Fruit fly (Drosophila melanogaster) whole organism, prepupa: ENCODE results near the gene CG13247.

Experiments used
- Blimp-1 ChIP-seq: fragments of 200-800 bp; sonication (Bioruptor generic); optimal IDR thresholded peaks from 3 replicates; lab custom pipeline; 2017; ENCODE audit warnings: missing biosample characterization, missing genetic modification characterization, mild to moderate bottlenecking, moderate library complexity, missing genetic modification reagents
- CG10669 ChIP-seq: fragments of 200-800 bp; sonication (Bioruptor generic); optimal IDR thresholded peaks from 3 replicates; lab custom pipeline; 2018; ENCODE audit warnings: missing biosample characterization, mild to moderate bottlenecking, missing genetic modification characterization, moderate library complexity
- CG11294 ChIP-seq: fragments of 200-800 bp; sonication (Bioruptor generic); IDR thresholded peaks from 2 replicates; pipeline ENCODE4 v1.3.6; 2022; ENCODE audit warnings: missing biosample characterization, missing genetic modification characterization
- CG1621 ChIP-seq: fragments of 200-800 bp; sonication (Bioruptor generic); optimal IDR thresholded peaks from 3 replicates; lab custom pipeline; 2018; ENCODE audit warnings: missing biosample characterization, mild to moderate bottlenecking, missing genetic modification characterization
- CG31627 ChIP-seq: fragments of 200-800 bp; sonication (Bioruptor generic); optimal IDR thresholded peaks from 3 replicates; lab custom pipeline; 2016; ENCODE audit warnings: missing biosample characterization, missing genetic modification characterization
- CG32006 ChIP-seq: fragments of 200-800 bp; sonication (Bioruptor generic); optimal IDR thresholded peaks from 3 replicates; lab custom pipeline; 2017; ENCODE audit warnings: missing biosample characterization, mild to moderate bottlenecking, missing genetic modification characterization
- CG4318 ChIP-seq: fragments of 200-800 bp; sonication (Bioruptor generic); optimal IDR thresholded peaks from 3 replicates; lab custom pipeline; 2017; ENCODE audit warnings: missing biosample characterization, mild to moderate bottlenecking, missing genetic modification characterization
- CG6792 ChIP-seq: fragments of 200-800 bp; sonication (Bioruptor generic); optimal IDR thresholded peaks from 3 replicates; lab custom pipeline; 2016; ENCODE audit warnings: missing biosample characterization, missing genetic modification characterization
- CG6808 ChIP-seq: fragments of 200-800 bp; sonication (Bioruptor generic); optimal IDR thresholded peaks from 3 replicates; lab custom pipeline; 2017; ENCODE audit warnings: missing biosample characterization, missing genetic modification characterization, mild to moderate bottlenecking, moderate library complexity, missing genetic modification reagents
- CG6854 ChIP-seq: fragments of 200-800 bp; sonication (Bioruptor generic); optimal IDR thresholded peaks from 2 replicates; lab custom pipeline; 2017; ENCODE audit warnings: missing biosample characterization, mild to moderate bottlenecking, missing genetic modification characterization
- CG7368 ChIP-seq: fragments of 200-800 bp; sonication (Bioruptor generic); optimal IDR thresholded peaks from 3 replicates; lab custom pipeline; 2016; ENCODE audit warnings: missing biosample characterization, missing genetic modification characterization
- CG8319 ChIP-seq: fragments of 200-800 bp; sonication (Bioruptor generic); optimal IDR thresholded peaks from 3 replicates; lab custom pipeline; 2016; ENCODE audit warnings: missing biosample characterization, missing genetic modification characterization
- CG9139 ChIP-seq: fragments of 200-800 bp; sonication (Bioruptor generic); optimal IDR thresholded peaks from 3 replicates; lab custom pipeline; 2017; ENCODE audit warnings: missing biosample characterization, mild to moderate bottlenecking, missing genetic modification characterization
- Eip78C ChIP-seq: fragments of 200-800 bp; sonication (Bioruptor generic); peaks from one replicate; lab custom pipeline; 2016; ENCODE audit warnings: missing biosample characterization, missing genetic modification characterization
- Ets21C ChIP-seq: fragments of 200-800 bp; sonication (Bioruptor generic); optimal IDR thresholded peaks from 3 replicates; lab custom pipeline; 2016; ENCODE audit warnings: missing biosample characterization, missing genetic modification characterization
- Ets96B ChIP-seq: fragments of 200-800 bp; optimal IDR thresholded peaks from 2 replicates; lab custom pipeline; 2019; ENCODE audit warnings: missing biosample characterization, mild to moderate bottlenecking, missing genetic modification characterization, moderate library complexity
- Hr38 ChIP-seq: sonication (Bioruptor generic); optimal IDR thresholded peaks from 2 replicates; lab custom pipeline; 2016; ENCODE audit warnings: missing biosample characterization, missing genetic modification characterization
- Hr39 ChIP-seq: fragments of 200-800 bp; sonication (Bioruptor generic); optimal IDR thresholded peaks from 2 replicates; lab custom pipeline; 2016; ENCODE audit warnings: missing biosample characterization, missing genetic modification characterization
- Hr4 ChIP-seq: fragments of 200-800 bp; sonication (Bioruptor generic); optimal IDR thresholded peaks from 3 replicates; lab custom pipeline; 2016; ENCODE audit warnings: missing biosample characterization, missing genetic modification characterization
- Lpt ChIP-seq: fragments of 200-800 bp; sonication (Bioruptor generic); optimal IDR thresholded peaks from 3 replicates; lab custom pipeline; 2016; ENCODE audit warnings: missing biosample characterization, missing genetic modification characterization
- Met ChIP-seq: fragments of 200-800 bp; sonication (Bioruptor generic); optimal IDR thresholded peaks from 3 replicates; lab custom pipeline; 2016; ENCODE audit warnings: missing biosample characterization, missing genetic modification characterization
- OdsH ChIP-seq: fragments of 200-800 bp; sonication (Bioruptor generic); optimal IDR thresholded peaks from 3 replicates; lab custom pipeline; 2016; ENCODE audit warnings: missing biosample characterization, missing genetic modification characterization
- Smox ChIP-seq: fragments of 200-800 bp; sonication (Bioruptor generic); optimal IDR thresholded peaks from 3 replicates; lab custom pipeline; 2016; ENCODE audit warnings: missing biosample characterization, missing genetic modification characterization
- Sox102F ChIP-seq: fragments of 200-800 bp; sonication (Bioruptor generic); optimal IDR thresholded peaks from 2 replicates; lab custom pipeline; 2016; ENCODE audit warnings: missing biosample characterization, mild to moderate bottlenecking, missing genetic modification characterization
- Sox14 ChIP-seq: fragments of 200-800 bp; sonication (Bioruptor generic); optimal IDR thresholded peaks from 3 replicates; lab custom pipeline; 2016; ENCODE audit warnings: missing biosample characterization, missing genetic modification characterization
- achi ChIP-seq: fragments of 200-800 bp; sonication (Bioruptor generic); optimal IDR thresholded peaks from 3 replicates; lab custom pipeline; 2016; ENCODE audit warnings: missing biosample characterization, missing genetic modification characterization
- cyc ChIP-seq: fragments of 200-800 bp; sonication (Bioruptor generic); optimal IDR thresholded peaks from 3 replicates; lab custom pipeline; 2016; ENCODE audit warnings: missing biosample characterization, missing genetic modification characterization
- dac ChIP-seq: fragments of 200-800 bp; sonication (Bioruptor generic); optimal IDR thresholded peaks from 2 replicates; lab custom pipeline; 2017; ENCODE audit warnings: missing biosample characterization, mild to moderate bottlenecking, missing genetic modification characterization
- dsx ChIP-seq: fragments of 200-800 bp; optimal IDR thresholded peaks from 3 replicates; lab custom pipeline; 2019; ENCODE audit warnings: missing biosample characterization, mild to moderate bottlenecking, missing genetic modification characterization, moderate library complexity; ENCODE audit not compliant: poor library complexity, severe bottlenecking
- eg ChIP-seq: fragments of 200-800 bp; sonication (Bioruptor generic); IDR thresholded peaks from 3 replicates; pipeline ENCODE4 v1.3.6; 2022; ENCODE audit warnings: missing biosample characterization, missing genetic modification characterization
- esn ChIP-seq: fragments of 200-800 bp; sonication (Bioruptor generic); optimal IDR thresholded peaks from 2 replicates; lab custom pipeline; 2016; ENCODE audit warnings: missing biosample characterization, mild to moderate bottlenecking, missing genetic modification characterization, moderate library complexity
- fkh ChIP-seq: fragments of 200-800 bp; sonication (Bioruptor generic); optimal IDR thresholded peaks from 3 replicates; lab custom pipeline; 2017; ENCODE audit warnings: missing biosample characterization, mild to moderate bottlenecking, missing genetic modification characterization, moderate library complexity
- lz ChIP-seq: fragments of 200-800 bp; sonication (Bioruptor generic); optimal IDR thresholded peaks from 3 replicates; lab custom pipeline; 2016; ENCODE audit warnings: missing biosample characterization, missing genetic modification characterization
- pdm3 ChIP-seq: fragments of 200-800 bp; sonication (Bioruptor generic); optimal IDR thresholded peaks from 3 replicates; lab custom pipeline; 2016; ENCODE audit warnings: missing biosample characterization, missing genetic modification characterization
- salr ChIP-seq, 2 experiments: fragments of 200-800 bp; sonication (Bioruptor generic); optimal IDR thresholded peaks; 3 replicates each; lab custom pipeline; 2016 to 2018; ENCODE audit warnings: missing biosample characterization in 2 of 2, missing genetic modification characterization in 2 of 2, mild to moderate bottlenecking in 1 of 2
- ss ChIP-seq, 2 experiments: fragments of 200-800 bp; sonication (Bioruptor generic); optimal IDR thresholded peaks; 2 replicates in 1 of 2; 3 replicates in 1 of 2; lab custom pipeline; 2017 to 2018; ENCODE audit warnings: mild to moderate bottlenecking in 2 of 2, missing biosample characterization in 2 of 2, missing genetic modification characterization in 2 of 2, moderate library complexity in 1 of 2
- svp ChIP-seq: fragments of 200-800 bp; sonication (Bioruptor generic); peaks from one replicate; lab custom pipeline; 2016; ENCODE audit warnings: missing biosample characterization, missing genetic modification characterization
- topi ChIP-seq: fragments of 200-800 bp; sonication (Bioruptor generic); optimal IDR thresholded peaks from 3 replicates; lab custom pipeline; 2016; ENCODE audit warnings: missing biosample characterization, missing genetic modification characterization
- vri ChIP-seq: fragments of 200-800 bp; sonication (Bioruptor generic); optimal IDR thresholded peaks from 3 replicates; lab custom pipeline; 2016; ENCODE audit warnings: missing biosample characterization, mild to moderate bottlenecking, missing genetic modification characterization

CG13247 gene

DNA sequence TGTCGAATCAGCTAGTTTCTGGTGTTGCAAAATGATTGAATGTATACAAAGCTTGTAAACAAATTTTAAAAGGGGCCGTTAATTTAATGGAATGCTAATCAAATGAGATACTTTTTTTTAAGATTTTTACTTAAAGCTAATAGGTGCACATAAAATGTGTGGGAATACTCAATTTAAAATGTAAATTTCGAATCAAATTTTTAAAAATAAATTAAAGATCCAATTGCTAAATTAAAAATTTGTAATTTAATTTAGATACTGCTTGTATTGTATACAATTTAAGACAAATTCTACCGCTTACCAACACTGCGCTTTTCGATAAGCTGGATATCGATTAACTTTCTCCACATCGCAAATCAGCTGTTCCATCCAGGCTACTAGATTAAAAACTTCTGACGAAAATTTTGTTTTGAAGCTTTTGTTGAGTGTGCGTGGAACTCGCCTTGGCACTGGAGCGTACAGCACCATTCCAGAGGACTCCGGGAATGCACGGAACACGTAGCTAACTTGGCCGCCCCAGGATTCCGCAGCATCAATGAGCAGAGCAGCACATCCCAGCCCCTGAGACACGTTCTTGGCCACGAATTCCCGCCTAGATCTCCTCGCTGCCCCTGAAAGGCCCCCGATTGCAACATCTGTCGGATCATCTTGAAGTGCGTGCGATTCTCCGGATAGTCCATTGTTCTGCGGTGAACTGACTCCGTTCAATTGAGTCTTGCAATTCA lies 14.1 kb downstream of the CG13247 start, which contains the start of the genes CG5498 and fbl (continued):
- peak; percentile 72 for TF ChIP-seq Sox102F
- TF ChIP-seq Hr39 (GFP tag; lab: Kevin White, UChicago) = peak; percentile 65
- no peak for TF ChIP-seq CG6854
- peak in 1 of 2 experiments; percentile 76 for TF ChIP-seq salr (GFP tag; optimal IDR thresholded peaks at IDR 0.05; lab: Kevin White, UChicago)
- TF ChIP-seq CG9139 (GFP tag; lab: Kevin White, UChicago) = peak; percentile 24
- peak; percentile 69 for TF ChIP-seq CG32006 (GFP tag; lab: Kevin White, UChicago)
- TF ChIP-seq Ets21C (GFP tag; lab: Kevin White, UChicago) = peak; percentile 64
- peak; percentile 87 for TF ChIP-seq svp
- TF ChIP-seq CG6808 (GFP tag; lab: Kevin White, UChicago) = peak; percentile 45
- peak; percentile 32 for TF ChIP-seq CG4318
- peak; percentile 80 for TF ChIP-seq topi
- peak; percentile 43 for TF ChIP-seq Blimp-1 (GFP tag; lab: Kevin White, UChicago)
- TF ChIP-seq CG7368 (GFP tag; lab: Kevin White, UChicago) = peak; percentile 61
- TF ChIP-seq Hr4 (GFP tag; lab: Kevin White, UChicago) = peak; percentile 70
- peak; percentile 87 for TF ChIP-seq esn (GFP tag; lab: Kevin White, UChicago)
- TF ChIP-seq Lpt (GFP tag; lab: Kevin White, UChicago) = peak; percentile 27
- peak; percentile 78 for TF ChIP-seq Met (GFP tag; lab: Kevin White, UChicago)
- TF ChIP-seq OdsH = peak; percentile 75
- peak; percentile 79 for TF ChIP-seq Sox14
- peak; percentile 68 for TF ChIP-seq Ets96B (tag; lab: Kevin White, UChicago)
- peak in 1 of 2 experiments; percentile 54 for TF ChIP-seq ss (GFP tag; optimal IDR thresholded peaks at IDR 0.05; lab: Kevin White, UChicago)
- TF ChIP-seq CG10669 (GFP tag; lab: Kevin White, UChicago) = peak; percentile 61
- peak; percentile 81 for TF ChIP-seq CG31627 (GFP tag; lab: Kevin White, UChicago)
- TF ChIP-seq lz (GFP tag; lab: Kevin White, UChicago) = peak; percentile 76
- TF ChIP-seq pdm3 = peak; percentile 74
- peak; percentile 86 for TF ChIP-seq fkh (GFP tag; lab: Kevin White, UChicago)
- TF ChIP-seq cyc (GFP tag; lab: Kevin White, UChicago) = peak; percentile 69
- TF ChIP-seq CG8319 (GFP tag; lab: Kevin White, UChicago) = peak; percentile 59
- TF ChIP-seq CG6792 = peak; percentile 71

dm6 chr3L:20385006-20385405 lies 14.9 kb downstream of the CG13247 start:
- peak; percentile 52 for TF ChIP-seq Eip78C (GFP tag; lab: Kevin White, UChicago)
- no peak for TF ChIP-seq CG6854

DNA sequence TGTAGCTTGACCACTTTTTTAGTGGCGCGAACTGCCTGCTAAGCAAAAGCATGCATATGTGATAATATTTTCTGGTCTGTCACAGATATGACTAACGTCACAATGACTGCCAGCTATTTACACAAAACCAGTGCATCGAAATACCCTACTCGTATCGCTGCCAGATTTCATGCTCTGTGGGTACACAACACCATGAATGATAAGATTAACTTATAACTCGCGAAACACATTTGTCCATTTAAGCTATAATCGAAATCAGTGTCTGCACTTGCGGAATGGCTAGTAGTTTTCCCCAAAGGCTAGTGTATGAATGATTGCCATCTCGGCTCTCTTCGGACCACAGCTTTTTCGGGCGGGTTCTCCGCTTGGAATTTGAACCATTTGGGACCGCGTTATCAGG lies 15.3 kb downstream of the CG13247 start:
- TF ChIP-seq Eip78C (GFP tag; lab: Kevin White, UChicago) (peak; percentile 17), dac (no peak), salr (GFP tag; optimal IDR thresholded peaks at IDR 0.05; lab: Kevin White, UChicago) (no peak), achi (GFP tag; lab: Kevin White, UChicago) (no peak), CG6792 (no peak), CG8319 (GFP tag; lab: Kevin White, UChicago) (no peak), Hr4 (GFP tag; lab: Kevin White, UChicago) (no peak), Smox (GFP tag; lab: Kevin White, UChicago) (no peak), lz (GFP tag; lab: Kevin White, UChicago) (no peak), cyc (GFP tag; lab: Kevin White, UChicago) (no peak), Met (GFP tag; lab: Kevin White, UChicago) (no peak), Sox14 (no peak), esn (GFP tag; lab: Kevin White, UChicago) (no peak), Hr38 (GFP tag; lab: Kevin White, UChicago) (no peak), fkh (GFP tag; lab: Kevin White, UChicago) (peak; percentile 46), eg (GFP tag; lab: Robert Waterston, UW) (no peak), pdm3 (no peak), CG1621 (tag; lab: Kevin White, UChicago) (no peak), topi (no peak), dsx (GFP tag; lab: Kevin White, UChicago) (no peak), vri (peak; percentile 69), CG31627 (GFP tag; lab: Kevin White, UChicago) (no peak), Ets96B (tag; lab: Kevin White, UChicago) (no peak), CG11294 (GFP tag; lab: Robert Waterston, UW) (no peak), CG6808 (GFP tag; lab: Kevin White, UChicago) (peak; percentile 17), CG4318 (no peak)
